Fruit fly (Drosophila melanogaster): ENCODE data around the gene CG32235.

The CG32235 gene

DNA sequence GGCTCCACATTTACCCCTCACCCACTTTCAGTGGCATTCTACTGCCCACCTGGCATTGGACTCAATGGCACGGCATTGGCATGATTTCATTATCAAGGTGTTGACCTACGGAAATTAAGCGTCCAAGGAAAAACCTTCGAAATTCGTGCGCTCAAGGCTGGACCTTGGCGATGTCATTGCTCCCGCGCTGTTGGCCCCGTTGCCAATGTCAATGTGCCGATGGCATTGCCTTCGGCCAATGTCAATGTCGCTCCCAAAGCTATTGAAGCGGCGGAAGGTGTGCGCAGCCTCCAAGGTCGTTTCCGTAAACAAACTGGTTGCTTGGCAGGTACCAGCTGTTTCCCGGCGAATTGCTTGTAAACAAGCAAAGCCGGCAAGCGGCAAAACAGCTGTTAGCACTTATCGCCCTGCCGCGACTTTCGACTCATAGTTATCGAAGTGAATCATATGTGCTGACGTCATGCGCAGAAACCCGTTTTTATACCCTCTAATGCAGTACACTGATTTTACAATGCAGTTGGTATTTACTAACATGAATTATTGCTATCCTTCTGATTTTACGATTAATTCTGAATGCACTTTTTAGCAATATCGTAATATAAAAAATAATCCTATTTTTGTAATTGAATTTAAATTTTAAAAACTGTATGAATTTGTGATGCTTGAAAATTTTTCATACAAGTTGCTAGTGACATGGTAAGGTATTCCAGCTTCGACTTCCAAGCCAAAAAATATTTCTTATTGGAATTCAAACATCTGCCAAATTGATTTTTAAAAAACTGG is 35.7 kb downstream of the CG32235 start (continued):
- TF ChIP-seq fd3F (GFP tag; optimal IDR thresholded peaks at IDR 0.05) (peak; percentile 94), rib (GFP tag; IDR thresholded peaks at IDR 0.05) (peak; percentile 95), CG11696 (GFP tag; IDR thresholded peaks at IDR 0.05) (peak; percentile 89), Poxn (GFP tag; IDR thresholded peaks at IDR 0.05) (peak; percentile 87), CG2120 (GFP tag; optimal IDR thresholded peaks at IDR 0.05) (peak; percentile 97), shn (GFP tag; optimal IDR thresholded peaks at IDR 0.05) (peak; percentile 82), CG9215 (GFP tag; IDR thresholded peaks at IDR 0.05) (peak; percentile 94), CG9817 (tag; optimal IDR thresholded peaks at IDR 0.05) (peak; percentile 92), lola (GFP tag; optimal IDR thresholded peaks at IDR 0.05) (no peak), Dip3 (GFP tag; optimal IDR thresholded peaks at IDR 0.05) (peak; percentile 92), en (GFP tag; optimal IDR thresholded peaks at IDR 0.05) (peak; percentile 68), zen2 (GFP tag; IDR thresholded peaks at IDR 0.05; ENCODE audit: partially characterized antibody) (peak; percentile 81), fd64A (GFP tag; optimal IDR thresholded peaks at IDR 0.05) (peak; percentile 86), phol (tag; optimal IDR thresholded peaks at IDR 0.05) (peak; percentile 93), CG8765 (GFP tag; IDR thresholded peaks at IDR 0.05) (peak; percentile 92), Hr39 (optimal IDR thresholded peaks at IDR 0.05) (no peak), caup (GFP tag; optimal IDR thresholded peaks at IDR 0.05; ENCODE audit: severe bottlenecking) (peak; percentile 94), gfzf (GFP tag; optimal IDR thresholded peaks at IDR 0.05) (no peak), her (GFP tag; optimal IDR thresholded peaks at IDR 0.05) (peak; percentile 72), Antp (GFP tag; optimal IDR thresholded peaks at IDR 0.05) (peak; percentile 75), D (optimal IDR thresholded peaks at IDR 0.05) (no peak), D (GFP tag; optimal IDR thresholded peaks at IDR 0.05) (peak; percentile 93), D19A (tag; optimal IDR thresholded peaks at IDR 0.05) (peak; percentile 100), CG10267 (tag; optimal IDR thresholded peaks at IDR 0.05) (peak; percentile 90), Rx (GFP tag; IDR thresholded peaks at IDR 0.05) (peak; percentile 96), CG32767 (GFP tag; IDR thresholded peaks at IDR 0.05) (peak; percentile 96), scrt (GFP tag; optimal IDR thresholded peaks at IDR 0.05) (peak; percentile 96), toy (GFP tag; IDR thresholded peaks at IDR 0.05) (peak; percentile 92), CG34224 (GFP tag; IDR thresholded peaks at IDR 0.05; ENCODE audit: partially characterized antibody) (peak; percentile 89), CG31388 (GFP tag; optimal IDR thresholded peaks at IDR 0.05) (peak; percentile 88), btn (GFP tag; optimal IDR thresholded peaks at IDR 0.05) (peak; percentile 75), CG32532 (GFP tag; IDR thresholded peaks at IDR 0.05) (peak; percentile 98), Doc3 (GFP tag; IDR thresholded peaks at IDR 0.05; ENCODE audit: partially characterized antibody) (peak; percentile 61; the same call in 2 of the 3 replicates), Dad (GFP tag; optimal IDR thresholded peaks at IDR 0.05) (peak; percentile 92), CG14860 (GFP tag; IDR thresholded peaks at IDR 0.05; ENCODE audit: partially characterized antibody) (no peak), p53 (GFP tag; optimal IDR thresholded peaks at IDR 0.05) (peak; percentile 43), CG11093 (GFP tag; IDR thresholded peaks at IDR 0.05) (peak; percentile 96), CG7987 (GFP tag; optimal IDR thresholded peaks at IDR 0.05) (peak; percentile 77), CG1647 (GFP tag; optimal IDR thresholded peaks at IDR 0.05) (peak; percentile 91), CG10147 (GFP tag; optimal IDR thresholded peaks at IDR 0.05) (peak; percentile 84), hbn (GFP tag; IDR thresholded peaks at IDR 0.05; ENCODE audit: partially characterized antibody) (peak; percentile 58; the same call in 1 of the 2 replicates), bbx (GFP tag; IDR thresholded peaks at IDR 0.05; ENCODE audit: partially characterized antibody) (peak; percentile 58; the same call in 1 of the 2 replicates), CG8944 (GFP tag; optimal IDR thresholded peaks at IDR 0.05) (peak; percentile 83), CG10366 (GFP tag; IDR thresholded peaks at IDR 0.05) (peak; percentile 97), ash1 (GFP tag; optimal IDR thresholded peaks at IDR 0.05) (peak; percentile 4), tio (GFP tag; optimal IDR thresholded peaks at IDR 0.05) (peak; percentile 95), chm (GFP tag; IDR thresholded peaks at IDR 0.05) (peak; percentile 96), slbo (GFP tag; IDR thresholded peaks at IDR 0.05) (peak; percentile 98), CG17328 (GFP tag; IDR thresholded peaks at IDR 0.05) (peak; percentile 97)
